Fruit fly (Drosophila melanogaster): ENCODE data around the gene Ilp3.
A peak's percentile ranks its signal among the peaks of the same experiment; 100 is the strongest.

Ilp3 gene

DNA sequence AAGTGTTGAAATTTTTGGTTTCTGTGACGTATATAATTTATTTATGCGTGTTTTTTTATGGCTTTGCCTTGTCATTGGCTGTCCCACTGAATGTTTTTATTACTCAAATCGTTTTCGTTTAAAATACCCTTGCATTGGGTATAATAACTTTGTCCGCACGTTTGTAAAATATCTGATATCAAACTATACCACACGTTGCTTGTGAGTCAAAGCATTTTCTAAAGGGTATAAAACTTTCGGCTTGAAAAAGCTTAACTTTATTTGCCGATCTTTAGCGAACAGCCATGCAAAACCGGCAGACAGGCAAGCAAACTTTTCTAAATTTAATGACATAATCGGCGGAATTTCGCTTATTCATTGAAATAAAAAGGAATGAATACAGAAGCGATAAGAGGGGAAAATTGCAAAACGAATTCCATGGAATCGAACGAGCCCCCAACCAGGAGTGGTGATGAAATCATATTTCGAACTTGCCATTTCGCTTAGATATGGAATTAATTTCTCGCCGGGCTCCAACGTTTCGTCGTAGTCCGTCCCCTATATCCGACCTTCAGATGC is 45.6 kb upstream of the Ilp3 start (continued):
- 0 out of 2 replicates have a peak, but pooled peaks have one; percentile 5 for TF ChIP-seq H2.0 (GFP tag; IDR thresholded peaks at IDR 0.05)
- TF ChIP-seq Antp (GFP tag; optimal IDR thresholded peaks at IDR 0.05): peak; percentile 22
- TF ChIP-seq CG18262 (tag; optimal IDR thresholded peaks at IDR 0.05): peak; percentile 2
- TF ChIP-seq nerfin-1 (tag; optimal IDR thresholded peaks at IDR 0.05): no peak
- peak; percentile 57 for TF ChIP-seq tap (tag; optimal IDR thresholded peaks at IDR 0.05)
- peak; percentile 35 for TF ChIP-seq CG18619 (GFP tag; optimal IDR thresholded peaks at IDR 0.05)
- TF ChIP-seq Mad (GFP tag; optimal IDR thresholded peaks at IDR 0.05): no peak
- TF ChIP-seq trem (tag; optimal IDR thresholded peaks at IDR 0.05): no peak
- 0 out of 2 replicates have a peak, but pooled peaks have one; percentile 18 for TF ChIP-seq CG32772 (GFP tag; IDR thresholded peaks at IDR 0.05)
- TF ChIP-seq Hr51 (GFP tag; optimal IDR thresholded peaks at IDR 0.05): peak in 1 of 2 experiments; percentile 64
- TF ChIP-seq Hr3 (GFP tag; optimal IDR thresholded peaks at IDR 0.05): peak; percentile 10
- TF ChIP-seq slp2 (GFP tag; optimal IDR thresholded peaks at IDR 0.05): peak; percentile 3
- peak; percentile 80 for TF ChIP-seq CG2120 (GFP tag; optimal IDR thresholded peaks at IDR 0.05)
- no peak for TF ChIP-seq CG3065 (GFP tag; optimal IDR thresholded peaks at IDR 0.05)
- peak; percentile 8 for TF ChIP-seq CG12942 (GFP tag; optimal IDR thresholded peaks at IDR 0.05)
- TF ChIP-seq CG6689 (GFP tag; IDR thresholded peaks at IDR 0.05): 0 out of 2 replicates have a peak, but pooled peaks have one; percentile 22
- TF ChIP-seq Dp (GFP tag; optimal IDR thresholded peaks at IDR 0.05): no peak
- TF ChIP-seq CG15696 (tag; optimal IDR thresholded peaks at IDR 0.05): no peak
- TF ChIP-seq jigr1 (GFP tag; IDR thresholded peaks at IDR 0.05): no peak
- peak; percentile 12 for TF ChIP-seq Nf-YB (GFP tag; optimal IDR thresholded peaks at IDR 0.05)
- TF ChIP-seq sna (GFP tag; IDR thresholded peaks at IDR 0.05; ENCODE audit: partially characterized antibody): no peak
- peak; percentile 16 for TF ChIP-seq CG13894 (tag; optimal IDR thresholded peaks at IDR 0.05)
- no peak for TF ChIP-seq CG13123 (GFP tag; optimal IDR thresholded peaks at IDR 0.05)
- TF ChIP-seq Hand (GFP tag; optimal IDR thresholded peaks at IDR 0.05): no peak
- no peak for TF ChIP-seq Dip2 (GFP tag; IDR thresholded peaks at IDR 0.05)
- TF ChIP-seq NfI (GFP tag; optimal IDR thresholded peaks at IDR 0.05): peak; percentile 51
- TF ChIP-seq CG10979 (tag; optimal IDR thresholded peaks at IDR 0.05): no peak
- no peak for TF ChIP-seq Neu2 (GFP tag; optimal IDR thresholded peaks at IDR 0.05; ENCODE audit: borderline replicate concordance)
- TF ChIP-seq CG8359 (GFP tag; optimal IDR thresholded peaks at IDR 0.05; ENCODE audit: borderline replicate concordance): no peak
- TF ChIP-seq gcm (GFP tag; optimal IDR thresholded peaks at IDR 0.05): no peak
- TF ChIP-seq dpn (GFP tag; optimal IDR thresholded peaks at IDR 0.05): peak; percentile 48 to 52
- no peak for TF ChIP-seq CG31388 (GFP tag; optimal IDR thresholded peaks at IDR 0.05)
- TF ChIP-seq ro (GFP tag; IDR thresholded peaks at IDR 0.05): no peak
- peak; percentile 42 for TF ChIP-seq stc (GFP tag; IDR thresholded peaks at IDR 0.05)
- TF ChIP-seq CG12391 (tag; optimal IDR thresholded peaks at IDR 0.05): peak; percentile 19
- no peak for TF ChIP-seq croc (GFP tag; conservative IDR thresholded peaks at IDR 0.05)
- TF ChIP-seq Xrp1 (GFP tag; IDR thresholded peaks at IDR 0.05): peak; percentile 41; the same call in 1 of the 2 replicates
- no peak for TF ChIP-seq Sry-β (GFP tag; optimal IDR thresholded peaks at IDR 0.05)
- no peak for TF ChIP-seq CG3163 (GFP tag; optimal IDR thresholded peaks at IDR 0.05)
- no peak for TF ChIP-seq CG7357 (GFP tag; IDR thresholded peaks at IDR 0.05)
- TF ChIP-seq bab2 (GFP tag; optimal IDR thresholded peaks at IDR 0.05): peak; percentile 54
- 0 out of 3 replicates have a peak, but pooled peaks have one; percentile 8 for TF ChIP-seq CG11695 (GFP tag; IDR thresholded peaks at IDR 0.05)
- peak; percentile 26 for TF ChIP-seq nau (GFP tag; optimal IDR thresholded peaks at IDR 0.05)
- no peak for TF ChIP-seq zen (tag; optimal IDR thresholded peaks at IDR 0.05)
- no peak for TF ChIP-seq CG16813 (GFP tag; IDR thresholded peaks at IDR 0.05; ENCODE audit: partially characterized antibody)
- TF ChIP-seq mirr (GFP tag; optimal IDR thresholded peaks at IDR 0.05): peak; percentile 11
- no peak for TF ChIP-seq CTCF (GFP tag; optimal IDR thresholded peaks at IDR 0.05)
- TF ChIP-seq CG18764 (GFP tag; optimal IDR thresholded peaks at IDR 0.05): peak; percentile 32
- peak; percentile 16 for TF ChIP-seq CG5180 (GFP tag; optimal IDR thresholded peaks at IDR 0.05)
- TF ChIP-seq pita (GFP tag; optimal IDR thresholded peaks at IDR 0.05): no peak
